Fruit fly (Drosophila melanogaster): Measurements from ENCODE around the gene Ttc1.
A peak's percentile ranks its signal among the peaks of the same experiment; 100 is the strongest.

Gene Ttc1

DNA sequence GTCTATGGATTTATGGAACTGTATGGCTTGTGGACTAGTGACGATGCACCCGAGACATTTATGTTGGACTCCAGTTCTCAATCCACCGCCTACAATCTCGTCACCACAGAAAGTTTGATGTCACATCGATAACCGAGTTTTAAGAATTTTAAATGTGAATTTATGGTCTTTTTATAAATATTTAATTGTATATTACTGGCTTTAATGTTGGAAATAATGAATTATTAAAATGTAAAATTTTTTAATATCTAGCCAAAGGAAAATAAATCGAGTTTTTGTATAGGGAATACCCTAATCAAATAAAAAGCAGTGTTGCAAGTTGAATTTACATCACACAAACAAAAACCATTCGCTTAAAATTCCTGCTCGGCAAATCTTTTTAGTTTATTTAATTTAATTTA lies 10.1 kb downstream of the Ttc1 start, which contains the start of gene Fntb (continued):
- TF ChIP-seq CG5245 (GFP tag; optimal IDR thresholded peaks at IDR 0.05) (peak; percentile 5), CG3726 (GFP tag; IDR thresholded peaks at IDR 0.05) (no peak), mam (GFP tag; optimal IDR thresholded peaks at IDR 0.05) (peak; percentile 46), CG4617 (GFP tag; optimal IDR thresholded peaks at IDR 0.05; ENCODE audit: borderline replicate concordance) (peak; percentile 61), dysf (GFP tag; IDR thresholded peaks at IDR 0.05) (peak; percentile 74), Gug (GFP tag; IDR thresholded peaks at IDR 0.05) (peak; percentile 38; the same call in 1 of the 4 replicates), twi (tag; optimal IDR thresholded peaks at IDR 0.05) (peak; percentile 46), Aef1 (GFP tag; IDR thresholded peaks at IDR 0.05) (peak; percentile 71), zfh2 (GFP tag; optimal IDR thresholded peaks at IDR 0.05) (peak; percentile 61), CG12659 (GFP tag; optimal IDR thresholded peaks at IDR 0.05) (peak; percentile 69), CG4360 (GFP tag; IDR thresholded peaks at IDR 0.05) (no peak), chn (GFP tag; optimal IDR thresholded peaks at IDR 0.05) (peak; percentile 32), kah (GFP tag; optimal IDR thresholded peaks at IDR 0.05) (no peak), CG18764 (GFP tag; optimal IDR thresholded peaks at IDR 0.05) (peak; percentile 51), Fer2 (tag; optimal IDR thresholded peaks at IDR 0.05) (peak; percentile 55), Doc3 (GFP tag; IDR thresholded peaks at IDR 0.05; ENCODE audit: partially characterized antibody) (0 out of 3 replicates have a peak, but pooled peaks have one; percentile 24), pfk (GFP tag; optimal IDR thresholded peaks at IDR 0.05) (no peak), CG11560 (tag; IDR thresholded peaks at IDR 0.05) (no peak), CG10654 (GFP tag; optimal IDR thresholded peaks at IDR 0.05) (peak; percentile 67), CG2712 (tag; optimal IDR thresholded peaks at IDR 0.05) (peak; percentile 81), Xrp1 (GFP tag; IDR thresholded peaks at IDR 0.05) (peak; percentile 64; the same call in 1 of the 2 replicates), CG7963 (GFP tag; IDR thresholded peaks at IDR 0.05; ENCODE audit: partially characterized antibody) (no peak), cato (GFP tag; optimal IDR thresholded peaks at IDR 0.05; ENCODE audit: borderline replicate concordance) (peak; percentile 30), sug (tag; optimal IDR thresholded peaks at IDR 0.05) (peak; percentile 71), Chrac-16 (GFP tag; optimal IDR thresholded peaks at IDR 0.05) (peak; percentile 63), CG10979 (tag; optimal IDR thresholded peaks at IDR 0.05) (peak; percentile 72), CG18011 (GFP tag; optimal IDR thresholded peaks at IDR 0.05) (peak; percentile 17), Sin3A (optimal IDR thresholded peaks at IDR 0.05) (no peak), vvl (GFP tag; IDR thresholded peaks at IDR 0.05) (peak; percentile 68), CG12299 (tag; optimal IDR thresholded peaks at IDR 0.05) (peak; percentile 48), CG32767 (GFP tag; IDR thresholded peaks at IDR 0.05) (peak; percentile 34; the same call in 1 of the 2 replicates), Doc2 (GFP tag; IDR thresholded peaks at IDR 0.05) (no peak), pan (optimal IDR thresholded peaks at IDR 0.05) (no peak), pan (GFP tag; optimal IDR thresholded peaks at IDR 0.05 in 1 of 2, IDR thresholded peaks at IDR 0.05 in 1 of 2) (peak in 1 of 2 experiments; percentile 58), vfl (GFP tag; optimal IDR thresholded peaks at IDR 0.05) (peak; percentile 29), CG10209 (GFP tag; optimal IDR thresholded peaks at IDR 0.05) (peak; percentile 73), pros (GFP tag; optimal IDR thresholded peaks at IDR 0.05) (no peak), B-H2 (GFP tag; optimal IDR thresholded peaks at IDR 0.05) (peak; percentile 59), Dek (tag; optimal IDR thresholded peaks at IDR 0.05) (peak; percentile 69), CG10147 (GFP tag; optimal IDR thresholded peaks at IDR 0.05) (peak; percentile 71), Kr (GFP tag; optimal IDR thresholded peaks at IDR 0.05) (no peak), lilli (GFP tag; optimal IDR thresholded peaks at IDR 0.05) (peak; percentile 74), jumu (GFP tag; optimal IDR thresholded peaks at IDR 0.05) (peak; percentile 31), CG1603 (tag; optimal IDR thresholded peaks at IDR 0.05) (no peak), CG12744 (GFP tag; optimal IDR thresholded peaks at IDR 0.05) (peak; percentile 11), prd (optimal IDR thresholded peaks at IDR 0.05) (no peak), prd (GFP tag; IDR thresholded peaks at IDR 0.05) (peak; percentile 72), CG31365 (tag; optimal IDR thresholded peaks at IDR 0.05) (peak; percentile 12), CG1024 (GFP tag; IDR thresholded peaks at IDR 0.05) (0 out of 2 replicates have a peak, but pooled peaks have one; percentile 15), CoRest (tag; optimal IDR thresholded peaks at IDR 0.05) (peak; percentile 82), tin (GFP tag; optimal IDR thresholded peaks at IDR 0.05) (peak; percentile 60)

All from whole organism, embryonic.